Fruit fly (Drosophila melanogaster) whole organism, wandering third instar larva: ENCODE measurements around the gene Cdc5.

ENCODE experiments used
- Abd-B ChIP-seq: fragments of >200 bp; optimal IDR thresholded peaks from 2 replicates; lab custom pipeline; 2017; ENCODE audit warnings: missing biosample characterization, missing genetic modification characterization
- CG9705 ChIP-seq: fragments of 200-800 bp; sonication (Bioruptor generic); optimal IDR thresholded peaks from 2 replicates; lab custom pipeline; 2018; ENCODE audit warnings: missing biosample characterization, mild to moderate bottlenecking, missing genetic modification characterization
- CrebA ChIP-seq: fragments of 200-800 bp; sonication (Bioruptor generic); optimal IDR thresholded peaks from 2 replicates; lab custom pipeline; 2016; ENCODE audit warnings: missing biosample characterization, mild to moderate bottlenecking, missing genetic modification characterization, borderline replicate concordance
- Dif ChIP-seq: fragments of 200-275, 200-300 bp; sonication (Bioruptor generic); optimal IDR thresholded peaks from 2 replicates; lab custom pipeline; 2018; ENCODE audit warnings: missing biosample characterization, missing genetic modification characterization; ENCODE audit not compliant: partially characterized antibody
- GATAd ChIP-seq: sonication (Bioruptor generic); optimal IDR thresholded peaks from 2 replicates; lab custom pipeline; 2016; ENCODE audit warnings: missing biosample characterization, missing genetic modification characterization
- HLH106 ChIP-seq: fragments of 200-800 bp; optimal IDR thresholded peaks from 3 replicates; lab custom pipeline; 2019; ENCODE audit warnings: missing biosample characterization, mild to moderate bottlenecking, missing genetic modification characterization, moderate library complexity
- Hnf4 ChIP-seq: fragments of 200-800 bp; sonication (Bioruptor generic); optimal IDR thresholded peaks from 2 replicates; lab custom pipeline; 2016; ENCODE audit warnings: missing biosample characterization, mild to moderate bottlenecking, missing genetic modification characterization
- Hr83 ChIP-seq: fragments of 200-300 bp; sonication (Bioruptor generic); optimal IDR thresholded peaks from 2 replicates; lab custom pipeline; 2016; ENCODE audit warnings: missing biosample characterization, mild to moderate bottlenecking, missing genetic modification characterization, moderate library complexity; ENCODE audit not compliant: poor library complexity, severe bottlenecking
- Jra ChIP-seq: sonication (Bioruptor generic); optimal IDR thresholded peaks from 2 replicates; lab custom pipeline; 2016; ENCODE audit warnings: missing biosample characterization, missing genetic modification characterization
- Mio ChIP-seq: sonication (Bioruptor generic); optimal IDR thresholded peaks from 2 replicates; lab custom pipeline; 2016; ENCODE audit warnings: missing biosample characterization, missing genetic modification characterization
- Myc ChIP-seq: fragments of >200 bp; optimal IDR thresholded peaks from 2 replicates; lab custom pipeline; 2017
- Rel ChIP-seq, 2 experiments: fragments of 200-800 bp; sonication (Bioruptor generic) in 1 of 2; optimal IDR thresholded peaks; 2 replicates in 1 of 2; 3 replicates in 1 of 2; lab custom pipeline; 2016 to 2019; ENCODE audit warnings: mild to moderate bottlenecking in 2 of 2, missing biosample characterization in 2 of 2, missing genetic modification characterization in 2 of 2, moderate library complexity in 1 of 2
- Sp1 ChIP-seq: fragments of 200-800 bp; sonication (Bioruptor generic); optimal IDR thresholded peaks from 3 replicates; lab custom pipeline; 2019; ENCODE audit warnings: missing biosample characterization, mild to moderate bottlenecking, missing genetic modification characterization, moderate library complexity
- Vsx2 ChIP-seq: fragments of 200-300, 225-300 bp; sonication (Bioruptor generic); optimal IDR thresholded peaks from 2 replicates; lab custom pipeline; 2018; ENCODE audit warnings: missing biosample characterization, missing genetic modification characterization; ENCODE audit not compliant: partially characterized antibody
- dl ChIP-seq, 2 experiments: fragments of 175-275, 200-275 bp in 1 of 2; fragments of 200-275 bp in 1 of 2; sonication (Bioruptor generic); optimal IDR thresholded peaks; lab custom pipeline; 2018; ENCODE audit warnings: mild to moderate bottlenecking in 2 of 2, missing biosample characterization in 2 of 2, missing genetic modification characterization in 2 of 2, moderate library complexity in 2 of 2; ENCODE audit not compliant: partially characterized antibody in 2 of 2, insufficient read depth in 1 of 2
- dmrt93B ChIP-seq: fragments of 200-800 bp; sonication (Bioruptor generic); optimal IDR thresholded peaks from 2 replicates; lab custom pipeline; 2018; ENCODE audit warnings: missing biosample characterization, mild to moderate bottlenecking, missing genetic modification characterization
- dsf ChIP-seq: sonication (Bioruptor generic); optimal IDR thresholded peaks from 2 replicates; lab custom pipeline; 2016; ENCODE audit warnings: missing biosample characterization, missing genetic modification characterization, borderline replicate concordance
- foxo ChIP-seq, 2 experiments: fragments of 200-800 bp; sonication (Bioruptor generic); optimal IDR thresholded peaks; 2 replicates in 1 of 2; 3 replicates in 1 of 2; lab custom pipeline; 2016 to 2017; ENCODE audit warnings: missing biosample characterization in 2 of 2, missing genetic modification characterization in 2 of 2
- fru ChIP-seq: fragments of 200-800 bp; sonication (Bioruptor generic); optimal IDR thresholded peaks from 3 replicates; lab custom pipeline; 2016; ENCODE audit warnings: missing biosample characterization, mild to moderate bottlenecking, missing genetic modification characterization
- lola ChIP-seq: fragments of >200 bp; optimal IDR thresholded peaks from 2 replicates; lab custom pipeline; 2017; ENCODE audit warnings: missing biosample characterization, missing genetic modification characterization
- pan ChIP-seq: fragments of >200 bp; optimal IDR thresholded peaks from 2 replicates; lab custom pipeline; 2017
- rgr ChIP-seq: fragments of 200-800 bp; sonication (Bioruptor generic); optimal IDR thresholded peaks from 3 replicates; lab custom pipeline; 2016; ENCODE audit warnings: missing biosample characterization, mild to moderate bottlenecking, missing genetic modification characterization
- sage ChIP-seq: fragments of 200-800 bp; sonication (Bioruptor generic); optimal IDR thresholded peaks from 2 replicates; lab custom pipeline; 2016; ENCODE audit warnings: missing biosample characterization, mild to moderate bottlenecking, missing genetic modification characterization
- sv ChIP-seq: fragments of 200-800 bp; sonication (Bioruptor generic); optimal IDR thresholded peaks from 3 replicates; lab custom pipeline; 2016; ENCODE audit warnings: missing biosample characterization, missing genetic modification characterization

Gene Cdc5

DNA sequence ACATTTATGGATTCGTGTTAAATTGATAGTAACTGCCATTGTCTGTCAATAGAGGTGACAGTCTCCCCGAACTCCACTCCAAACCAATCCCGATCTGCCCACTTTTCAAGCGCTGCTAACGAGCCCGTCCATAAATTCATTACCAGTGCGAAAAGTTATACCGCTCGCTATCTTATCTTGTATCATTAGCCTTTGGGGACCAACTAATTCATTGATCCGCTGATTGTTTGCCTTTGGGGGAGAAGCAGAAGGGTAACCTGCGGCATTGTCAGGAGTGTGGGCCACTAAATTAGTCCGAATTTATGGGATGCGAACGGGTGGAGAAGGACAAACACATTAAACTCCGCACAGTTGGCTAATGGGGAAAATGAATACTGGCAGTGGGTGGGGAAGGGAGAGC, 24.0 kb downstream of the Cdc5 start:
- TF ChIP-seq sv (GFP tag; lab: Kevin White, UChicago): no peak
- no peak for TF ChIP-seq Sp1 (GFP tag; lab: Kevin White, UChicago)
- no peak for TF ChIP-seq GATAd
- no peak for TF ChIP-seq pan
- no peak for TF ChIP-seq dl (GFP tag; optimal IDR thresholded peaks at IDR 0.05; lab: Kevin White, UChicago; ENCODE audit: insufficient read depth in 1 of 2, partially characterized antibody in 2 of 2)
- no peak for TF ChIP-seq lola (GFP tag; lab: Kevin White, UChicago)
- no peak for TF ChIP-seq foxo (GFP tag; optimal IDR thresholded peaks at IDR 0.05; lab: Kevin White, UChicago)
- no peak for TF ChIP-seq Abd-B
- TF ChIP-seq, all 38 proteins: peak for 0

dm6 chr3L:331842-332802, 29.1 kb downstream of the Cdc5 start, which contains the start of gene mthl9:
TSS of gene mthl9 (minus strand) at chr3L:332309.
- TF ChIP-seq rgr: peak; percentile 29
- peak; percentile 98 for TF ChIP-seq Vsx2 (GFP tag; lab: Kevin White, UChicago)
- TF ChIP-seq Myc (lab: Kevin White, UChicago): peak; percentile 83
- TF ChIP-seq sage (GFP tag; lab: Kevin White, UChicago): no peak
- no peak for TF ChIP-seq Rel (GFP tag; optimal IDR thresholded peaks at IDR 0.05; lab: Kevin White, UChicago)
- peak; percentile 11 for TF ChIP-seq Rel (tag; optimal IDR thresholded peaks at IDR 0.05; lab: Kevin White, UChicago)
- TF ChIP-seq CrebA: no peak
- TF ChIP-seq Dif: peak; percentile 57
- peak; percentile 3 for TF ChIP-seq Hr83 (GFP tag; lab: Kevin White, UChicago)
- peak in 1 of 2 experiments; percentile 26 for TF ChIP-seq dl (GFP tag; optimal IDR thresholded peaks at IDR 0.05; lab: Kevin White, UChicago; ENCODE audit: insufficient read depth in 1 of 2, partially characterized antibody in 2 of 2)
- peak; percentile 35 for TF ChIP-seq Sp1 (GFP tag; lab: Kevin White, UChicago)
- TF ChIP-seq Abd-B: no peak
- TF ChIP-seq CG9705: no peak
- no peak for TF ChIP-seq fru (GFP tag; lab: Kevin White, UChicago)
- no peak for TF ChIP-seq Mio (GFP tag; lab: Kevin White, UChicago)
- no peak for TF ChIP-seq Hnf4 (GFP tag; lab: Kevin White, UChicago)
- no peak for TF ChIP-seq pan
- TF ChIP-seq HLH106 (tag; lab: Kevin White, UChicago): peak; percentile 10

- TF ChIP-seq CG9705 (peak; percentile 12), rgr (no peak), CrebA (no peak), Vsx2 (GFP tag; lab: Kevin White, UChicago) (no peak), Jra (GFP tag; lab: Kevin White, UChicago) (no peak), dsf (GFP tag; lab: Kevin White, UChicago) (no peak), foxo (GFP tag; optimal IDR thresholded peaks at IDR 0.05; lab: Kevin White, UChicago) (no peak), Hr83 (GFP tag; lab: Kevin White, UChicago) (no peak), Rel (GFP tag; optimal IDR thresholded peaks at IDR 0.05; lab: Kevin White, UChicago) (no peak), Rel (tag; optimal IDR thresholded peaks at IDR 0.05; lab: Kevin White, UChicago) (peak; percentile 64), Mio (GFP tag; lab: Kevin White, UChicago) (no peak), lola (GFP tag; lab: Kevin White, UChicago) (no peak), dmrt93B (no peak)
Measured at dm6 chr3L:329153-329698, 32.0 kb downstream of the Cdc5 start.

DNA sequence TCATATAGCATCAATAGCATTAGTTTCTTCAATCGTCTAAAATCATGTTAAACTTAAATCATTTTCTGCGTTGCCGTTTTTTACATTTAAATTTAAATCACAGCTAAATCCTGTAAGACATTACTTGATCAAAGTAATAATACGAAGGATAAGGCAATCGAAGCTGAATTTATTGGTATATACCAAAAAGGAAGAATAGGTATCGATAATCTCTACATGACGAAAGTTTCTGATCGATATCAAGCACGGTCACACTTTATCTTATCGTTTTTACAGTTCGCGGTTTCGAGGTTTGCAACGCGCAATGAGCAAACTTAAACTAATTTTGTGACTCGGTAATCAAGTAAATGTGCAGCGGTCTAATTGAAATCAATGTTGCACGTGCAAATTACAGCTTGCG, 33.4 kb downstream of the Cdc5 start, which contains the start of the genes Atac3 and Ptpmeg:
Gene Atac3 (minus strand): TSS at position 160 of the 400 bp plus-strand sequence.
Gene Ptpmeg (plus strand): TSS at position 265 of the 400 bp plus-strand sequence.
- TF ChIP-seq GATAd: no peak
- TF ChIP-seq Myc (lab: Kevin White, UChicago): peak; percentile 29

dm6 chr3L:324486-324885, 36.7 kb downstream of the Cdc5 start, which contains the start of gene CG32344:
TSS of gene CG32344 (minus strand) at chr3L:324720.
- TF ChIP-seq Myc (lab: Kevin White, UChicago): peak; percentile 63
- peak; percentile 25 for TF ChIP-seq Jra (GFP tag; lab: Kevin White, UChicago)
- TF ChIP-seq Hnf4 (GFP tag; lab: Kevin White, UChicago): no peak
